Worm (Caenorhabditis elegans) whole organism, early embryonic: ENCODE measurements around the gene ZK688.7.
A peak's percentile ranks its signal among the peaks of the same experiment; 100 is the strongest.

Experiments used
- B0310.2 ChIP-seq: sonication (generic microtip); optimal IDR thresholded peaks from 2 replicates; lab custom pipeline; 2016; ENCODE audit warnings: mild to moderate bottlenecking, missing genetic modification characterization, missing compliant biosample characterization
- F13C5.2 ChIP-seq: sonication (generic microtip); optimal IDR thresholded peaks from 2 replicates; lab custom pipeline; 2017; ENCODE audit warnings: mild to moderate bottlenecking, missing genetic modification characterization, inconsistent platforms, missing compliant biosample characterization
- aly-1 ChIP-seq: sonication (generic microtip); optimal IDR thresholded peaks from 2 replicates; lab custom pipeline; 2016; ENCODE audit warnings: missing genetic modification characterization, missing compliant biosample characterization
- ama-1 ChIP-seq: fragments of 150-350 bp; optimal IDR thresholded peaks from 2 replicates; lab custom pipeline; 2014
- ceh-13 ChIP-seq: fragments of 200-800 bp; sonication (Bioruptor generic); optimal IDR thresholded peaks from 2 replicates; lab custom pipeline; 2018; ENCODE audit warnings: mild to moderate bottlenecking, missing genetic modification characterization, missing compliant biosample characterization
- ceh-36 ChIP-seq: sonication (generic microtip); optimal IDR thresholded peaks from 2 replicates; lab custom pipeline; 2016; ENCODE audit warnings: missing genetic modification characterization, inconsistent platforms, missing compliant biosample characterization
- ets-7 ChIP-seq: sonication (generic microtip); optimal IDR thresholded peaks from 2 replicates; lab custom pipeline; 2016; ENCODE audit warnings: missing genotype, missing genetic modification characterization, missing compliant biosample characterization
- flt-1 ChIP-seq: fragments of 200-800 bp; sonication (Bioruptor generic); IDR thresholded peaks from 2 replicates; pipeline ENCODE4 v1.3.6; 2022; ENCODE audit warnings: missing genetic modification characterization, missing compliant biosample characterization
- hmbx-1 ChIP-seq: sonication (generic microtip); optimal IDR thresholded peaks from 2 replicates; lab custom pipeline; 2016; ENCODE audit warnings: mild to moderate bottlenecking, missing genetic modification characterization, missing compliant biosample characterization
- hmg-4 ChIP-seq: fragments of 200-800 bp; sonication (Bioruptor generic); optimal IDR thresholded peaks from 2 replicates; lab custom pipeline; 2018; ENCODE audit warnings: mild to moderate bottlenecking, missing genetic modification characterization, missing compliant biosample characterization
- hnd-1 ChIP-seq: sonication (generic microtip); optimal IDR thresholded peaks from 2 replicates; lab custom pipeline; 2016; ENCODE audit warnings: missing genetic modification characterization, missing compliant biosample characterization
- pes-1 ChIP-seq: fragments of 200-800 bp; sonication (Bioruptor generic); IDR thresholded peaks from 2 replicates; pipeline ENCODE4 v1.3.6; 2022; ENCODE audit warnings: missing genetic modification reagents, missing genetic modification characterization, missing compliant biosample characterization
- scrt-1 ChIP-seq: fragments of 200-800 bp; sonication (Bioruptor generic); IDR thresholded peaks from 2 replicates; pipeline ENCODE4 v1.3.6; 2022; ENCODE audit warnings: missing genetic modification characterization, missing compliant biosample characterization
- sea-1 ChIP-seq: fragments of 200-800 bp; sonication (Bioruptor generic); conservative IDR thresholded peaks from 2 replicates; pipeline ENCODE4 v1.3.6; 2022; ENCODE audit warnings: missing genetic modification characterization, missing compliant biosample characterization
- tbx-11 ChIP-seq: fragments of 200-800 bp; sonication (Bioruptor generic); IDR thresholded peaks from 2 replicates; pipeline ENCODE4 v1.3.6; 2022; ENCODE audit warnings: missing genetic modification characterization, missing compliant biosample characterization
- tbx-37 ChIP-seq: fragments of 200-800 bp; sonication (Bioruptor generic); conservative IDR thresholded peaks from 2 replicates; pipeline ENCODE4 v1.3.6; 2022; ENCODE audit warnings: missing genetic modification reagents, missing genetic modification characterization, missing compliant biosample characterization
- tra-4 ChIP-seq: sonication (generic microtip); optimal IDR thresholded peaks from 2 replicates; lab custom pipeline; 2017; ENCODE audit warnings: missing genetic modification characterization, missing compliant biosample characterization

Gene ZK688.7

ce11 chrIII:7892333-7892732 lies 19.1 kb downstream of the ZK688.7 start:
- TF ChIP-seq scrt-1 (no peak), hmg-4 (GFP tag; lab: Kevin White, UChicago) (no peak), tbx-11 (GFP tag; lab: Robert Waterston, UW) (no peak), tra-4 (no peak), B0310.2 (no peak), aly-1 (tag; lab: Kevin White, UChicago) (no peak), ama-1 (lab: Kevin White, UChicago) (no peak), tbx-37 (GFP tag; lab: Robert Waterston, UW) (no peak), hnd-1 (tag; lab: Kevin White, UChicago) (no peak), sea-1 (GFP tag; lab: Robert Waterston, UW) (no peak), F13C5.2 (tag; lab: Kevin White, UChicago) (no peak), ceh-13 (GFP tag; lab: Kevin White, UChicago) (no peak), ets-7 (tag; lab: Kevin White, UChicago) (no peak), ceh-36 (tag; lab: Kevin White, UChicago) (no peak), flt-1 (no peak), pes-1 (no peak)

- peak; percentile 58; the same call in 1 of the 2 replicates for TF ChIP-seq sea-1 (GFP tag; lab: Robert Waterston, UW)
- TF ChIP-seq tra-4 = no peak
- TF ChIP-seq F13C5.2 (tag; lab: Kevin White, UChicago) = peak; percentile 10
Observed at ce11 chrIII:7891573-7892306, 19.7 kb downstream of the ZK688.7 start, which contains the start of the genes ZK688.5 and fahd-1. ZK688.5 (minus strand) TSS chrIII:7891623. fahd-1 (plus strand) TSS chrIII:7892256.

ce11 chrIII:7889036-7889435 lies 22.4 kb downstream of the ZK688.7 start:
- TF ChIP-seq B0310.2 = no peak
- no peak for TF ChIP-seq hnd-1 (tag; lab: Kevin White, UChicago)
- no peak for TF ChIP-seq ama-1 (lab: Kevin White, UChicago)
- no peak for TF ChIP-seq tbx-11 (GFP tag; lab: Robert Waterston, UW)
- no peak for TF ChIP-seq sea-1 (GFP tag; lab: Robert Waterston, UW)
- TF ChIP-seq flt-1 = no peak
- TF ChIP-seq hmg-4 (GFP tag; lab: Kevin White, UChicago) = no peak
- TF ChIP-seq tra-4 = no peak
- TF ChIP-seq scrt-1 = no peak
- TF ChIP-seq pes-1 = no peak
- no peak for TF ChIP-seq ceh-36 (tag; lab: Kevin White, UChicago)
- TF ChIP-seq ceh-13 (GFP tag; lab: Kevin White, UChicago) = no peak

- TF ChIP-seq hmg-4 (GFP tag; lab: Kevin White, UChicago) (no peak), pes-1 (no peak), ceh-36 (tag; lab: Kevin White, UChicago) (no peak), B0310.2 (no peak), tbx-11 (GFP tag; lab: Robert Waterston, UW) (no peak), sea-1 (GFP tag; lab: Robert Waterston, UW) (no peak), hnd-1 (tag; lab: Kevin White, UChicago) (no peak), flt-1 (no peak), aly-1 (tag; lab: Kevin White, UChicago) (no peak)
Observed at ce11 chrIII:7884863-7885262, 26.6 kb downstream of the ZK688.7 start, which contains the start of gene ZK688.11. ZK688.11 (minus strand) TSS chrIII:7884963.

ce11 chrIII:7882900-7883299 lies 28.5 kb downstream of the ZK688.7 start, which contains the start of gene ZK688.9:
ZK688.9 (minus strand) TSS chrIII:7883000.
- TF ChIP-seq ceh-36 (tag; lab: Kevin White, UChicago) = no peak
- no peak for TF ChIP-seq hmg-4 (GFP tag; lab: Kevin White, UChicago)
- no peak for TF ChIP-seq pes-1
- no peak for TF ChIP-seq tbx-11 (GFP tag; lab: Robert Waterston, UW)
- TF ChIP-seq sea-1 (GFP tag; lab: Robert Waterston, UW) = no peak
- TF ChIP-seq ets-7 (tag; lab: Kevin White, UChicago) = no peak
- TF ChIP-seq F13C5.2 (tag; lab: Kevin White, UChicago) = no peak
- no peak for TF ChIP-seq tra-4
- no peak for TF ChIP-seq hnd-1 (tag; lab: Kevin White, UChicago)
- TF ChIP-seq hmbx-1 (tag; lab: Kevin White, UChicago) = no peak
- no peak for TF ChIP-seq B0310.2

ce11 chrIII:7880132-7880715 lies 31.2 kb downstream of the ZK688.7 start:
- TF ChIP-seq F13C5.2 (tag; lab: Kevin White, UChicago) = no peak
- no peak for TF ChIP-seq flt-1
- no peak for TF ChIP-seq hnd-1 (tag; lab: Kevin White, UChicago)
- TF ChIP-seq ceh-36 (tag; lab: Kevin White, UChicago) = no peak
- no peak for TF ChIP-seq hmg-4 (GFP tag; lab: Kevin White, UChicago)
- no peak for TF ChIP-seq sea-1 (GFP tag; lab: Robert Waterston, UW)
- TF ChIP-seq pes-1 = no peak

ce11 chrIII:7878852-7879329 lies 32.5 kb downstream of the ZK688.7 start, which contains the start of gene sup-18:
sup-18 (minus strand) TSS chrIII:7878902.
- no peak for TF ChIP-seq ama-1 (lab: Kevin White, UChicago)
- TF ChIP-seq hmbx-1 (tag; lab: Kevin White, UChicago) = no peak
- no peak for TF ChIP-seq scrt-1
- no peak for TF ChIP-seq aly-1 (tag; lab: Kevin White, UChicago)
- no peak for TF ChIP-seq tbx-37 (GFP tag; lab: Robert Waterston, UW)
- no peak for TF ChIP-seq hmg-4 (GFP tag; lab: Kevin White, UChicago)
- TF ChIP-seq sea-1 (GFP tag; lab: Robert Waterston, UW) = no peak
- TF ChIP-seq tbx-11 (GFP tag; lab: Robert Waterston, UW) = no peak
- no peak for TF ChIP-seq B0310.2
- TF ChIP-seq tra-4 = no peak
- TF ChIP-seq ceh-13 (GFP tag; lab: Kevin White, UChicago) = no peak
- TF ChIP-seq hnd-1 (tag; lab: Kevin White, UChicago) = no peak
- TF ChIP-seq F13C5.2 (tag; lab: Kevin White, UChicago) = no peak
- no peak for TF ChIP-seq ets-7 (tag; lab: Kevin White, UChicago)
- TF ChIP-seq pes-1 = no peak
- no peak for TF ChIP-seq ceh-36 (tag; lab: Kevin White, UChicago)
- no peak for TF ChIP-seq flt-1
